Fruit fly (Drosophila melanogaster) whole organism, embryonic: ENCODE results near the gene CG13623.

Source experiments
- Asciz ChIP-seq: fragments of 200-800 bp; sonication (Bioruptor generic); optimal IDR thresholded peaks from 2 replicates; lab custom pipeline; 2017; ENCODE audit warnings: missing biosample characterization, mild to moderate bottlenecking, missing genetic modification characterization, missing genetic modification reagents
- B-H1 ChIP-seq: fragments of 200-800 bp; sonication (Bioruptor generic); IDR thresholded peaks from 3 replicates; pipeline ENCODE4 v1.3.6; 2022; ENCODE audit warnings: missing biosample characterization, missing genetic modification characterization
- CG11560 ChIP-seq: fragments of 200-800 bp; sonication (Bioruptor generic); IDR thresholded peaks from 3 replicates; pipeline ENCODE4 v1.3.6; 2022; ENCODE audit warnings: missing biosample characterization, missing genetic modification characterization
- CG12219 ChIP-seq: fragments of 200-800 bp; sonication (Bioruptor generic); optimal IDR thresholded peaks from 3 replicates; lab custom pipeline; 2018; ENCODE audit warnings: missing biosample characterization, mild to moderate bottlenecking, missing genetic modification characterization
- CG1233 ChIP-seq: fragments of 200-800 bp; sonication (Bioruptor generic); optimal IDR thresholded peaks from 4 replicates; lab custom pipeline; 2018; ENCODE audit warnings: missing biosample characterization, mild to moderate bottlenecking, missing genetic modification characterization
- CG13296 ChIP-seq: fragments of 200-800 bp; sonication (Bioruptor generic); optimal IDR thresholded peaks from 3 replicates; lab custom pipeline; 2018; ENCODE audit warnings: missing biosample characterization, mild to moderate bottlenecking, missing genetic modification characterization
- CG13894 ChIP-seq: fragments of 200-800 bp; sonication (Bioruptor generic); optimal IDR thresholded peaks from 3 replicates; lab custom pipeline; 2018; ENCODE audit warnings: missing biosample characterization, mild to moderate bottlenecking, missing genetic modification characterization, moderate library complexity
- CG14965 ChIP-seq: fragments of 200-800 bp; sonication (Bioruptor generic); optimal IDR thresholded peaks from 2 replicates; lab custom pipeline; 2016; ENCODE audit warnings: missing biosample characterization, missing genetic modification characterization, borderline replicate concordance
- CG15601 ChIP-seq: fragments of 200-800 bp; sonication (Bioruptor generic); optimal IDR thresholded peaks from 3 replicates; lab custom pipeline; 2019; ENCODE audit warnings: missing biosample characterization, mild to moderate bottlenecking, missing genetic modification characterization, moderate library complexity
- CG16863 ChIP-seq: fragments of 200-800 bp; sonication (Bioruptor generic); optimal IDR thresholded peaks from 3 replicates; lab custom pipeline; 2016; ENCODE audit warnings: missing biosample characterization, missing genetic modification characterization
- CG17328 ChIP-seq: fragments of 200-800 bp; sonication (Bioruptor generic); IDR thresholded peaks from 2 replicates; pipeline ENCODE4 v1.3.6; 2022; ENCODE audit warnings: missing biosample characterization, missing genetic modification characterization
- CG2875 ChIP-seq: fragments of 200-800 bp; sonication (Bioruptor generic); optimal IDR thresholded peaks from 2 replicates; lab custom pipeline; 2017; ENCODE audit warnings: missing biosample characterization, mild to moderate bottlenecking, missing genetic modification characterization, missing genetic modification reagents
- CG34376 ChIP-seq: fragments of 200-800 bp; sonication (Bioruptor generic); optimal IDR thresholded peaks from 2 replicates; lab custom pipeline; 2018; ENCODE audit warnings: missing biosample characterization, mild to moderate bottlenecking, missing genetic modification characterization
- CG3726 ChIP-seq: fragments of 200-800 bp; sonication (Bioruptor generic); IDR thresholded peaks from 3 replicates; pipeline ENCODE4, ENCODE4 v1.3.6; 2022; ENCODE audit warnings: missing biosample characterization, missing genetic modification characterization
- CG7839 ChIP-seq: fragments of 200-800 bp; sonication (Bioruptor generic); optimal IDR thresholded peaks from 3 replicates; lab custom pipeline; 2018; ENCODE audit warnings: missing biosample characterization, mild to moderate bottlenecking, missing genetic modification characterization, moderate library complexity
- CG7987 ChIP-seq: fragments of 200-800 bp; sonication (Bioruptor generic); optimal IDR thresholded peaks from 2 replicates; lab custom pipeline; 2018; ENCODE audit warnings: missing biosample characterization, mild to moderate bottlenecking, missing genetic modification characterization, moderate library complexity
- D19B ChIP-seq: fragments of 200-800 bp; sonication (Bioruptor generic); optimal IDR thresholded peaks from 2 replicates; lab custom pipeline; 2017; ENCODE audit warnings: missing biosample characterization, mild to moderate bottlenecking, missing genetic modification characterization
- Dbx ChIP-seq: fragments of 200-800 bp; sonication (Bioruptor generic); IDR thresholded peaks from 3 replicates; pipeline ENCODE4 v1.3.6; 2022; ENCODE audit warnings: missing biosample characterization, missing genetic modification characterization
- Doc2 ChIP-seq: fragments of 200-800 bp; sonication (Bioruptor generic); IDR thresholded peaks from 2 replicates; pipeline ENCODE4 v1.3.6; 2022; ENCODE audit warnings: missing biosample characterization, missing genetic modification characterization
- E2f2 ChIP-seq: fragments of 200-800 bp; sonication (Bioruptor generic); IDR thresholded peaks from 2 replicates; pipeline ENCODE4 v1.3.6; 2022; ENCODE audit warnings: missing biosample characterization, missing genetic modification characterization
- Eip74EF ChIP-seq, 2 experiments: fragments of 200-800 bp in 1 of 2; fragments of >200 bp in 1 of 2; sonication (Bioruptor generic) in 1 of 2; optimal IDR thresholded peaks; 2 replicates each; lab custom pipeline; 2017 to 2019; ENCODE audit warnings: missing biosample characterization in 2 of 2, missing genetic modification characterization in 2 of 2, mild to moderate bottlenecking in 1 of 2, moderate library complexity in 1 of 2
- Hmx ChIP-seq: fragments of 200-800 bp; sonication (Bioruptor generic); optimal IDR thresholded peaks from 2 replicates; lab custom pipeline; 2016; ENCODE audit warnings: missing biosample characterization, missing genetic modification characterization
- Mad ChIP-seq: fragments of 200-800 bp; sonication (Bioruptor generic); optimal IDR thresholded peaks from 2 replicates; lab custom pipeline; 2016; ENCODE audit warnings: missing biosample characterization, missing genetic modification characterization
- Nf-YC ChIP-seq: fragments of 200-800 bp; optimal IDR thresholded peaks from 3 replicates; lab custom pipeline; 2019; ENCODE audit warnings: missing biosample characterization, mild to moderate bottlenecking, missing genetic modification characterization, moderate library complexity
- Poxn ChIP-seq: fragments of 200-800 bp; sonication (Bioruptor generic); IDR thresholded peaks from 2 replicates; pipeline ENCODE4 v1.3.6; 2022; ENCODE audit warnings: missing biosample characterization, missing genetic modification characterization
- Tbp ChIP-seq: fragments of >200 bp; optimal IDR thresholded peaks from 2 replicates; lab custom pipeline; 2018; ENCODE audit warnings: missing biosample characterization, missing genetic modification characterization
- az2 ChIP-seq: fragments of 200-800 bp; sonication (Bioruptor generic); optimal IDR thresholded peaks from 3 replicates; lab custom pipeline; 2016; ENCODE audit warnings: missing biosample characterization, missing genetic modification characterization
- bab2 ChIP-seq: fragments of 200-800 bp; sonication (Bioruptor generic); optimal IDR thresholded peaks from 2 replicates; lab custom pipeline; 2016; ENCODE audit warnings: missing biosample characterization, missing genetic modification characterization
- br ChIP-seq: fragments of >200 bp; optimal IDR thresholded peaks from 2 replicates; lab custom pipeline; 2017
- bsh ChIP-seq, 2 experiments: fragments of 200-800 bp; sonication (Bioruptor generic); optimal IDR thresholded peaks; 2 replicates each; lab custom pipeline; 2017 to 2018; ENCODE audit warnings: mild to moderate bottlenecking in 2 of 2, missing biosample characterization in 2 of 2, missing genetic modification characterization in 2 of 2, moderate library complexity in 1 of 2
- caup ChIP-seq: fragments of 200-800 bp; sonication (Bioruptor generic); optimal IDR thresholded peaks from 3 replicates; lab custom pipeline; 2017; ENCODE audit warnings: missing biosample characterization, mild to moderate bottlenecking, missing genetic modification characterization, moderate library complexity; ENCODE audit not compliant: severe bottlenecking
- chm ChIP-seq: fragments of 200-800 bp; sonication (Bioruptor generic); IDR thresholded peaks from 2 replicates; pipeline ENCODE4 v1.3.6; 2022; ENCODE audit warnings: missing biosample characterization, missing genetic modification characterization
- dmrt11E ChIP-seq: fragments of 200-800 bp; sonication (Bioruptor generic); optimal IDR thresholded peaks from 3 replicates; lab custom pipeline; 2018; ENCODE audit warnings: missing biosample characterization, mild to moderate bottlenecking, missing genetic modification characterization, moderate library complexity
- dmrt99B ChIP-seq: fragments of 200-800 bp; sonication (Bioruptor generic); optimal IDR thresholded peaks from 2 replicates; lab custom pipeline; 2018; ENCODE audit warnings: missing biosample characterization, mild to moderate bottlenecking, missing genetic modification characterization, moderate library complexity
- esg ChIP-seq: fragments of 200-800 bp; sonication (Bioruptor generic); conservative IDR thresholded peaks from 2 replicates; pipeline ENCODE4 v1.3.6; 2022; ENCODE audit warnings: missing biosample characterization, missing genetic modification characterization
- fd64A ChIP-seq: fragments of 200-800 bp; sonication (Bioruptor generic); optimal IDR thresholded peaks from 3 replicates; lab custom pipeline; 2018; ENCODE audit warnings: missing biosample characterization, mild to moderate bottlenecking, missing genetic modification characterization
- ftz-f1 ChIP-seq: fragments of 200-800 bp; sonication (Bioruptor generic); optimal IDR thresholded peaks from 2 replicates; lab custom pipeline; 2016; ENCODE audit warnings: missing biosample characterization, missing genetic modification characterization
- gce ChIP-seq: fragments of 200-800 bp; sonication (Bioruptor generic); IDR thresholded peaks from 3 replicates; pipeline ENCODE4 v1.3.6; 2022; ENCODE audit warnings: missing biosample characterization, missing genetic modification characterization
- gcm ChIP-seq: fragments of 200-800 bp; sonication (Bioruptor generic); optimal IDR thresholded peaks from 2 replicates; lab custom pipeline; 2019; ENCODE audit warnings: missing biosample characterization, mild to moderate bottlenecking, missing genetic modification characterization, moderate library complexity
- hbn ChIP-seq: fragments of 200-800 bp; sonication (Bioruptor generic); IDR thresholded peaks from 2 replicates; pipeline ENCODE4 v1.3.6; 2022; ENCODE audit warnings: missing biosample characterization, missing genetic modification characterization; ENCODE audit not compliant: partially characterized antibody
- kay ChIP-seq: fragments of 200-800 bp; sonication (Bioruptor generic); optimal IDR thresholded peaks from 2 replicates; lab custom pipeline; 2016; ENCODE audit warnings: missing biosample characterization, missing genetic modification characterization
- lab ChIP-seq: fragments of 200-800 bp; sonication (Bioruptor generic); optimal IDR thresholded peaks from 3 replicates; lab custom pipeline; 2017; ENCODE audit warnings: missing biosample characterization, missing genetic modification characterization, mild to moderate bottlenecking, moderate library complexity, missing genetic modification reagents
- mirr ChIP-seq: fragments of 200-800 bp; sonication (Bioruptor generic); optimal IDR thresholded peaks from 3 replicates; lab custom pipeline; 2018; ENCODE audit warnings: missing biosample characterization, mild to moderate bottlenecking, missing genetic modification characterization
- nom ChIP-seq: fragments of 200-800 bp; sonication (Bioruptor generic); optimal IDR thresholded peaks from 2 replicates; lab custom pipeline; 2017; ENCODE audit warnings: missing biosample characterization, missing genetic modification characterization, mild to moderate bottlenecking, moderate library complexity, missing genetic modification reagents
- pho ChIP-seq: fragments of 200-800 bp; sonication (Bioruptor generic); optimal IDR thresholded peaks from 2 replicates; lab custom pipeline; 2016; ENCODE audit warnings: missing biosample characterization, missing genetic modification characterization
- sd ChIP-seq: fragments of 200-800 bp; sonication (Bioruptor generic); optimal IDR thresholded peaks from 3 replicates; lab custom pipeline; 2018; ENCODE audit warnings: missing biosample characterization, mild to moderate bottlenecking, missing genetic modification characterization, moderate library complexity
- so ChIP-seq: fragments of 200-800 bp; sonication (Bioruptor generic); IDR thresholded peaks from 3 replicates; pipeline ENCODE4 v1.3.6; 2022; ENCODE audit warnings: missing biosample characterization, missing genetic modification characterization
- sqz ChIP-seq: fragments of 200-800 bp; sonication (Bioruptor generic); optimal IDR thresholded peaks from 3 replicates; lab custom pipeline; 2018; ENCODE audit warnings: missing biosample characterization, mild to moderate bottlenecking, missing genetic modification characterization
- tgo ChIP-seq: fragments of 200-800 bp; sonication (Bioruptor generic); IDR thresholded peaks from 3 replicates; pipeline ENCODE4 v1.3.6; 2022; ENCODE audit warnings: missing biosample characterization, missing genetic modification characterization
- tll ChIP-seq, 2 experiments: fragments of 200-800 bp in 1 of 2; fragments of >200 bp in 1 of 2; sonication (Bioruptor generic) in 1 of 2; optimal IDR thresholded peaks; 2 replicates each; lab custom pipeline; 2017 to 2019; ENCODE audit warnings: missing biosample characterization in 2 of 2, missing genetic modification characterization in 2 of 2, mild to moderate bottlenecking in 1 of 2, moderate library complexity in 1 of 2

The CG13623 gene

DNA sequence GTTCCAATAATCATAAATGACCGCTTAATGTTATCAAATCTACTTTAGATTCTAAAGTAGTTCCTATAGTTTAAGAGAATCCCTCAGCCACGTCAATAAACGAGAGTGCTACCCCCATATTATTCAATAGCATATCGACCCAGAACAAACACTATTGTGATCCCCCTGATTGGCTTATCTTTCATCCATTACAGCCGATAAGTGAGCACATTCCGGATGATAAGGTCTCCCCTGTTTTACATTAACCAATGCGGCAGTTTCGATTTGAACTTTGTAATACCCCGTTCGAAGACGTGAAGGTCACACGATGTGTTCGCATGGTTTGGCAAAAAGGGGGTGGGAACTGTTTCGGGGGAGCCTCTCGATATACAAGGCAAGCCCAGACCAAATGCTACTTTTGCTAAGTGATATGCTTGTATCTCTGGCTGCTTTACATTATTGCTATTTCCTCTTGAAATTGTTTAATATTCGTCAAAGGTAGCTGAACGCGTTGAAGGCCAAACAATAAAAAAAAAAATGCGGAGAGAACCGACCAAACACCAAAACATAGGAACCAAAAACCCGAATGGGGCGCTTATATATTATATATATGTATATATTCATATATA lies 33.9 kb upstream of the CG13623 start (continued):
- TF ChIP-seq CG17328 (GFP tag; lab: Robert Waterston, UW) (no peak), bab2 (GFP tag; lab: Kevin White, UChicago) (no peak), tll (GFP tag; optimal IDR thresholded peaks at IDR 0.05; lab: Kevin White, UChicago) (no peak), CG13894 (tag; lab: Kevin White, UChicago) (peak; percentile 42), kay (no peak), mirr (GFP tag; lab: Kevin White, UChicago) (peak; percentile 92), Hmx (GFP tag; lab: Kevin White, UChicago) (no peak), CG1233 (GFP tag; lab: Kevin White, UChicago) (peak; percentile 2), E2f2 (GFP tag; lab: Robert Waterston, UW) (no peak), CG12219 (no peak), Asciz (no peak), so (GFP tag; lab: Robert Waterston, UW) (no peak), Nf-YC (tag; lab: Kevin White, UChicago) (peak; percentile 46), Doc2 (GFP tag; lab: Robert Waterston, UW) (no peak), CG7987 (GFP tag; lab: Kevin White, UChicago) (peak; percentile 70), chm (GFP tag; lab: Robert Waterston, UW) (no peak), CG16863 (GFP tag; lab: Kevin White, UChicago) (no peak), dmrt11E (tag; lab: Kevin White, UChicago) (no peak), Mad (GFP tag; lab: Kevin White, UChicago) (no peak), dmrt99B (tag; lab: Kevin White, UChicago) (no peak), gce (GFP tag; lab: Robert Waterston, UW) (no peak), lab (GFP tag; lab: Kevin White, UChicago) (peak; percentile 28), Tbp (no peak), D19B (peak; percentile 3), B-H1 (no peak), caup (GFP tag; lab: Kevin White, UChicago) (no peak), CG14965 (GFP tag; lab: Kevin White, UChicago) (no peak), fd64A (no peak), CG3726 (no peak), Eip74EF (GFP tag; optimal IDR thresholded peaks at IDR 0.05; lab: Kevin White, UChicago) (peak in 1 of 2 experiments; percentile 48), CG11560 (no peak), tgo (GFP tag; lab: Robert Waterston, UW) (no peak), CG7839 (tag; lab: Kevin White, UChicago) (no peak), sqz (GFP tag; lab: Kevin White, UChicago) (no peak), br (no peak), ftz-f1 (GFP tag; lab: Kevin White, UChicago) (peak; percentile 82), CG13296 (GFP tag; lab: Kevin White, UChicago) (peak; percentile 16), pho (GFP tag; lab: Kevin White, UChicago) (no peak), gcm (no peak), Poxn (GFP tag; lab: Robert Waterston, UW) (no peak), CG34376 (peak; percentile 73), Dbx (peak; percentile 27; the same call in 1 of the 3 replicates), az2 (GFP tag; lab: Kevin White, UChicago) (no peak), CG15601 (tag; lab: Kevin White, UChicago) (no peak), nom (no peak), CG2875 (GFP tag; lab: Kevin White, UChicago) (no peak), hbn (GFP tag; lab: Robert Waterston, UW) (no peak), esg (GFP tag; lab: Robert Waterston, UW) (no peak), sd (peak; percentile 93), bsh (GFP tag; optimal IDR thresholded peaks at IDR 0.05; lab: Kevin White, UChicago) (no peak)
